Worm (Caenorhabditis elegans) whole organism, L1 larva: ENCODE results near the gene Y73B6BL.22.

ENCODE experiments used
- F16B12.6 ChIP-seq: fragments of 150-350 bp; optimal IDR thresholded peaks from 2 replicates; lab custom pipeline; 2014; ENCODE audit warnings: missing biosample characterization, missing genetic modification characterization
- ama-1 ChIP-seq: fragments of 150-350 bp; optimal IDR thresholded peaks from 2 replicates; lab custom pipeline; 2014
- lin-35 ChIP-seq, 2 experiments: fragments of 150-350 bp; optimal IDR thresholded peaks; 2 replicates each; lab custom pipeline; 2014; ENCODE audit warnings: missing biosample characterization in 2 of 2, missing genetic modification characterization in 2 of 2, missing genetic modification reagents in 2 of 2
- nhr-28 ChIP-seq: fragments of 150-350 bp; optimal IDR thresholded peaks from 2 replicates; lab custom pipeline; 2014; ENCODE audit warnings: missing biosample characterization, missing genetic modification characterization
- unc-62 ChIP-seq: fragments of 150-350 bp; optimal IDR thresholded peaks from 2 replicates; lab custom pipeline; 2014; ENCODE audit warnings: missing biosample characterization, missing genetic modification reagents, missing genetic modification characterization
- ztf-4 ChIP-seq: fragments of 150-350 bp; optimal IDR thresholded peaks from 2 replicates; lab custom pipeline; 2014; ENCODE audit warnings: missing biosample characterization, missing genetic modification characterization

- TF ChIP-seq ama-1 (lab: Kevin White, UChicago), result no peak
- TF ChIP-seq nhr-28, result no peak
- no peak for TF ChIP-seq unc-62 (GFP tag; lab: Kevin White, UChicago)
- TF ChIP-seq ztf-4, result no peak
- TF ChIP-seq F16B12.6 (tag; lab: Kevin White, UChicago), result no peak
- no peak for TF ChIP-seq lin-35 (GFP tag; optimal IDR thresholded peaks at IDR 0.05; lab: Kevin White, UChicago)
These were observed 27.9 kb downstream of the Y73B6BL.22 start for ce11 chrIV:6388550-6388949.
